Fruit fly (Drosophila melanogaster) whole organism, adult: ENCODE measurements around the gene CG15375.

ENCODE experiments used
- CG11617 ChIP-seq: fragments of 200-800 bp; sonication (Bioruptor generic); optimal IDR thresholded peaks from 2 replicates; lab custom pipeline; 2017; ENCODE audit warnings: mild to moderate bottlenecking, missing biosample characterization, missing genetic modification reagents, missing genetic modification characterization
- CG12768 ChIP-seq: fragments of 200-800 bp; sonication (Bioruptor generic); optimal IDR thresholded peaks from 2 replicates; lab custom pipeline; 2017; ENCODE audit warnings: missing biosample characterization, missing genetic modification characterization, mild to moderate bottlenecking, moderate library complexity, missing genetic modification reagents
- CG14711 ChIP-seq: fragments of 200-800 bp; sonication (Bioruptor generic); optimal IDR thresholded peaks from 2 replicates; lab custom pipeline; 2018; ENCODE audit warnings: missing biosample characterization, mild to moderate bottlenecking, missing genetic modification characterization, moderate library complexity
- CG1620 ChIP-seq: fragments of 200-800 bp; sonication (Bioruptor generic); optimal IDR thresholded peaks from 2 replicates; lab custom pipeline; 2016; ENCODE audit warnings: missing biosample characterization, missing genetic modification characterization
- CG33017 ChIP-seq: fragments of 200-800 bp; sonication (Bioruptor generic); optimal IDR thresholded peaks from 2 replicates; lab custom pipeline; 2018; ENCODE audit warnings: missing biosample characterization, mild to moderate bottlenecking, missing genetic modification characterization, moderate library complexity
- CG5204 ChIP-seq: fragments of 200-800 bp; sonication (Bioruptor generic); optimal IDR thresholded peaks from 2 replicates; lab custom pipeline; 2016; ENCODE audit warnings: missing biosample characterization, missing genetic modification characterization
- CG7045 ChIP-seq: fragments of 200-800 bp; sonication (Bioruptor generic); optimal IDR thresholded peaks from 2 replicates; lab custom pipeline; 2017; ENCODE audit warnings: missing biosample characterization, mild to moderate bottlenecking, missing genetic modification characterization
- CG7101 ChIP-seq: fragments of 200-800 bp; sonication (Bioruptor generic); optimal IDR thresholded peaks from 2 replicates; lab custom pipeline; 2018; ENCODE audit warnings: missing biosample characterization, mild to moderate bottlenecking, missing genetic modification characterization, moderate library complexity
- Clk ChIP-seq: fragments of 200-800 bp; sonication (Bioruptor generic); optimal IDR thresholded peaks from 2 replicates; lab custom pipeline; 2017; ENCODE audit warnings: missing biosample characterization, missing genetic modification characterization
- Crg-1 ChIP-seq: fragments of 200-800 bp; sonication (Bioruptor generic); optimal IDR thresholded peaks from 2 replicates; lab custom pipeline; 2016; ENCODE audit warnings: missing biosample characterization, missing genetic modification characterization
- Hr96 ChIP-seq: fragments of 200-800 bp; sonication (Bioruptor generic); optimal IDR thresholded peaks from 2 replicates; lab custom pipeline; 2016; ENCODE audit warnings: missing biosample characterization, missing genetic modification characterization
- Mnt ChIP-seq: fragments of 200-800 bp; sonication (Bioruptor generic); optimal IDR thresholded peaks from 2 replicates; lab custom pipeline; 2016; ENCODE audit warnings: missing biosample characterization, mild to moderate bottlenecking, missing genetic modification characterization
- bab1 ChIP-seq: fragments of 200-800 bp; sonication (Bioruptor generic); optimal IDR thresholded peaks from 3 replicates; lab custom pipeline; 2019; ENCODE audit warnings: missing biosample characterization, mild to moderate bottlenecking, missing genetic modification characterization, moderate library complexity
- cic ChIP-seq: fragments of 200-800 bp; sonication (Bioruptor generic); optimal IDR thresholded peaks from 2 replicates; lab custom pipeline; 2017; ENCODE audit warnings: missing biosample characterization, mild to moderate bottlenecking, missing genetic modification characterization, moderate library complexity
- cnc ChIP-seq, 2 experiments: fragments of >200 bp; optimal IDR thresholded peaks; 2 replicates each; lab custom pipeline; 2017
- kay ChIP-seq: fragments of 200-800 bp; sonication (Bioruptor generic); peaks from one replicate; lab custom pipeline; 2016; ENCODE audit warnings: missing biosample characterization, missing genetic modification characterization, borderline replicate concordance
- ovo ChIP-seq: fragments of 200-800 bp; sonication (Bioruptor generic); optimal IDR thresholded peaks from 2 replicates; lab custom pipeline; 2016; ENCODE audit warnings: missing biosample characterization, missing genetic modification characterization
- pad ChIP-seq: fragments of 200-800 bp; sonication (Bioruptor generic); optimal IDR thresholded peaks from 3 replicates; lab custom pipeline; 2017; ENCODE audit warnings: missing biosample characterization, missing genetic modification characterization, mild to moderate bottlenecking, moderate library complexity, missing genetic modification reagents
- tj ChIP-seq: fragments of 200-800 bp; sonication (Bioruptor generic); optimal IDR thresholded peaks from 3 replicates; lab custom pipeline; 2017; ENCODE audit warnings: missing biosample characterization, mild to moderate bottlenecking, missing genetic modification characterization, moderate library complexity
- toe ChIP-seq: fragments of 200-800 bp; sonication (Bioruptor generic); optimal IDR thresholded peaks from 2 replicates; lab custom pipeline; 2016; ENCODE audit warnings: missing biosample characterization, missing genetic modification characterization

CG15375 gene

DNA sequence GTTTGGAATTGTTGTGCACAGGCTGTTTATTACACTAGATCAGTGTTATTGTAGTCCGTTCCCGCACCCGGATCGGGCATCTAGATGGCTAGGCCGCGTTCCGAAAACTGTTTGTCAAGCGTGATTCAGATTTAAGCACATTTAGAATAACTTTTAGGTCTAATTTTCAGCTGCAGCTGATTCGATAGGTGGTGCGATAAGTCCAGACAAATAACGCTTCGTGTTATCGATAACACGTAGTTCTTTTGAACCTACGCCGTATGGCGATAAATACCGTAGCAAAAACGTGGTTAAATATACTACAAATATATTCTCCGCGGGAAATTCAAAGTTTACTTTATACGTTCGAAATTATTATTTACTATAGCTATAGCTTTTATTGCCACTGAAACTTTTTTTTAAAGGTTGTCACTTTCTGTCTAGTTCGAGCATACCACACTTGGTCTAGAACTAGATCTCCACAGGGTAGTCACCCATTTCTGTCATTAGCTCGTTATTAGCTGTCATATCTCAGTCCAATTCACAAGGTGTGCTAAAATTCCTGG is at the start of gene CG15375, which contains the start of gene Cmtr1:
Gene CG15375 (plus strand): TSS at position 495 of the 545 bp plus-strand sequence.
Gene Cmtr1 (minus strand): TSS at position 208 of the 545 bp plus-strand sequence.
- TF ChIP-seq tj (GFP tag; lab: Kevin White, UChicago) = no peak
- peak; percentile 28 for TF ChIP-seq bab1
- TF ChIP-seq Clk (GFP tag; lab: Kevin White, UChicago) = no peak
- peak; percentile 34 for TF ChIP-seq Mnt (GFP tag; lab: Kevin White, UChicago)

DNA sequence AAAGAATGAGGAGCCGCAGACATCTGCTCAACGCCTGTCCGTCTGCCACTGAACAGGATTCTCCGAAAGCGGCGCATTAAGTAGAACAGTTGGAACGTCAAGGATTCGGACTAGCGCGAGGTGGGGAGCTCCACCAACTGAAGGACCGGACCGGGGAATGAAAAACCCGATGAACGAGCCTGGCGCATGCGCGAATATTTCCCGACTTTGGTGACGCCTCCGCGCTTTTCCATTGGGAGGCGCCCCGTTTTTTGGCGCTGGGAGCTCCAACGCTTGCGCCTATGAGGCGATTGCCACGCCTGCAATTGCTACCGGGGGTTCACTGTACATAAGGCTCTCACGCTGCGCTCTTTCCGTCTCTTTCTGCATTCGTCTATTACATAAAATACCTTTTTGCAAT is 39.6 kb upstream of the CG15375 start:
- TF ChIP-seq cnc (optimal IDR thresholded peaks at IDR 0.05; lab: Kevin White, UChicago) (no peak), Mnt (GFP tag; lab: Kevin White, UChicago) (no peak), CG5204 (no peak), tj (GFP tag; lab: Kevin White, UChicago) (no peak), ovo (no peak), toe (GFP tag; lab: Kevin White, UChicago) (no peak), bab1 (no peak), Hr96 (GFP tag; lab: Kevin White, UChicago) (no peak), CG12768 (GFP tag; lab: Kevin White, UChicago) (no peak), Crg-1 (GFP tag; lab: Kevin White, UChicago) (no peak), kay (GFP tag; lab: Kevin White, UChicago) (no peak), cic (no peak), CG7045 (GFP tag; lab: Kevin White, UChicago) (no peak), CG14711 (tag; lab: Kevin White, UChicago) (no peak)

DNA sequence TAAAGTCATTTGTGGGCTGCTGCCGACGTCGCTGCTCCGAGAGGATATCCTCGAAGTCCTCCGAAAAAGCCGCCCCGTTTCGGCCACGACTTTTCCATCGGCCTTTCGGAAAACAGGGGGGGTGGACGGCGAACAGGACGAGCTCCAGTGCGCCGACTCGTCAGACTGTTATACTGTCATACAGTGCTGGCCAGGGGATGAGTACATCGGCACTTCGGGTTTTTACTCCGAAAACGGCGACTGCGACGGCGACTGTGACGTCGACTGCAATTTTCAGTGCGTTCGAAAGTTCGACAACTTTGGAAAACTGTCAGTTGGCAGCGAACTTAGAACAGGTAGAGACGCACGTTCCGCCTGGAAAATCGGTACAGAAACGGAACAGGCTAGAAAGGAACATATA is 25.7 kb upstream of the CG15375 start, which contains the start of gene CG43689:
Gene CG43689 (plus strand): TSS at position 314 of the 400 bp plus-strand sequence.
- TF ChIP-seq ovo (no peak), CG33017 (tag; lab: Kevin White, UChicago) (no peak), pad (GFP tag; lab: Kevin White, UChicago) (no peak), Mnt (GFP tag; lab: Kevin White, UChicago) (no peak), CG7045 (GFP tag; lab: Kevin White, UChicago) (no peak), cnc (optimal IDR thresholded peaks at IDR 0.05; lab: Kevin White, UChicago) (no peak), Crg-1 (GFP tag; lab: Kevin White, UChicago) (no peak), bab1 (no peak), tj (GFP tag; lab: Kevin White, UChicago) (no peak), CG14711 (tag; lab: Kevin White, UChicago) (no peak), Clk (GFP tag; lab: Kevin White, UChicago) (no peak), Hr96 (GFP tag; lab: Kevin White, UChicago) (no peak), CG11617 (GFP tag; lab: Kevin White, UChicago) (no peak), kay (GFP tag; lab: Kevin White, UChicago) (no peak), toe (GFP tag; lab: Kevin White, UChicago) (no peak), CG12768 (GFP tag; lab: Kevin White, UChicago) (no peak), CG7101 (no peak), CG5204 (no peak), cic (no peak), CG1620 (GFP tag; lab: Kevin White, UChicago) (no peak)

DNA sequence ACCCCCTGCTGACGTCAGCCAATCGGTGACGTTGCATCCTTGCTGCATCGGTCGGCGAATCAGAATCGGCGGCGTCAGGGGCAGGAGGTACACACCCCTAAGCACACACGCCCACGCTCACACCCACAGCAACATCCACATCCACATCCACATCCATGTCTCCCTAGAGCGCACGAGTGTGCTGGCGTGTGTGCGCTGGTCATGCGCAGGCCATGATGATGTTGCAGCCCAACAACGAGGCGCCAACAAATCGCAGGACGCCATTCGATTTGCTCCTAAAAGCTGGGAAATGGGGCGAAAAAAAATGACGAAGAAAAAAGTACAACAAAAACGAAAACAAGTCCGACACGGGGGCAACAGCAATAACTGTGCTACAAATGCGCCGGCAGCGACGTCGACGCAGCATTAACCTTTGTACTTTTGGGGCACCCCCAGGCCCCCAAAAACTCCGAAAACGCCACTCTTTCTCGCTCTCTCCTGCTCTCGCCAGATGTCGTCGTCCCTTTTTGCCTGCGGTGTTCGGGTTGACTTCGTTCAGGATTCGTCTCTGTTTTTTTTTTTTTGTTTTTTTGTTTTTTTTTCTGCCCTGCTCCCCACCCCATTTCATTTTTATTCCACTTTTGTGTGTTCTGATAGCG is 12.0 kb upstream of the CG15375 start:
- TF ChIP-seq pad (GFP tag; lab: Kevin White, UChicago) = no peak
- no peak for TF ChIP-seq Clk (GFP tag; lab: Kevin White, UChicago)
- TF ChIP-seq CG12768 (GFP tag; lab: Kevin White, UChicago) = no peak
- TF ChIP-seq Mnt (GFP tag; lab: Kevin White, UChicago) = no peak
- TF ChIP-seq cic = no peak
- no peak for TF ChIP-seq tj (GFP tag; lab: Kevin White, UChicago)
- no peak for TF ChIP-seq CG7045 (GFP tag; lab: Kevin White, UChicago)
- TF ChIP-seq Crg-1 (GFP tag; lab: Kevin White, UChicago) = no peak
- no peak for TF ChIP-seq CG5204
- TF ChIP-seq CG11617 (GFP tag; lab: Kevin White, UChicago) = no peak
- TF ChIP-seq toe (GFP tag; lab: Kevin White, UChicago) = no peak
- no peak for TF ChIP-seq kay (GFP tag; lab: Kevin White, UChicago)
- no peak for TF ChIP-seq cnc (optimal IDR thresholded peaks at IDR 0.05; lab: Kevin White, UChicago)
- TF ChIP-seq CG14711 (tag; lab: Kevin White, UChicago) = no peak
- no peak for TF ChIP-seq CG33017 (tag; lab: Kevin White, UChicago)
- TF ChIP-seq CG1620 (GFP tag; lab: Kevin White, UChicago) = no peak
- TF ChIP-seq CG7101 = no peak

DNA sequence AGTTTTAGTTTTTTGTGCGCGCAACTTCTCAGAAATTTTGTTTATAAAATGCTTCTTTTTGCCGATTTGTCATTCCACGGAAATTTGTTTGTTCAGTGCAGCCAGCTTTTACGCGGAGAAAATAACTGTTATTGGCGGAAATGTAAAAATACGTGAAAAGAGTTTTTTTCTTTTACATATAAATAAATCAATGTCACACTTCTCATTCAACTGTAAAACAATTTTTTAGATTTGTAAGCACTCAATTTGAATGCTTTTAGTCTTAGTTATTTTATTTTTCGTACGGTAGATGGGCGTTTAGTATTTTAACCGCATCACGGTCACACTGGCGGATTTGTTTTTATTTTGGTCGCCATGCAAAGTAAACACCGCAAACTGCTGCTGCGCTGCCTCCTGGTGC is 3.0 kb downstream of the CG15375 start, which contains the start of the genes Xpac and brn:
Gene Xpac (minus strand): TSS at position 66 of the 400 bp plus-strand sequence.
Gene brn (plus strand): TSS at position 211 of the 400 bp plus-strand sequence.
- TF ChIP-seq cnc (optimal IDR thresholded peaks at IDR 0.05; lab: Kevin White, UChicago) (no peak), Mnt (GFP tag; lab: Kevin White, UChicago) (no peak), Crg-1 (GFP tag; lab: Kevin White, UChicago) (no peak), bab1 (peak; percentile 44)

- TF ChIP-seq pad (GFP tag; lab: Kevin White, UChicago) (no peak), CG12768 (GFP tag; lab: Kevin White, UChicago) (no peak), toe (GFP tag; lab: Kevin White, UChicago) (no peak), CG1620 (GFP tag; lab: Kevin White, UChicago) (peak; percentile 56), tj (GFP tag; lab: Kevin White, UChicago) (no peak), CG33017 (tag; lab: Kevin White, UChicago) (no peak), CG7101 (peak; percentile 60), Clk (GFP tag; lab: Kevin White, UChicago) (no peak), Crg-1 (GFP tag; lab: Kevin White, UChicago) (peak; percentile 67), cnc (optimal IDR thresholded peaks at IDR 0.05; lab: Kevin White, UChicago) (no peak), bab1 (peak; percentile 90), ovo (peak; percentile 27), Mnt (GFP tag; lab: Kevin White, UChicago) (peak; percentile 67), CG7045 (GFP tag; lab: Kevin White, UChicago) (no peak), CG14711 (tag; lab: Kevin White, UChicago) (peak; percentile 42), Hr96 (GFP tag; lab: Kevin White, UChicago) (peak; percentile 53), CG5204 (no peak), kay (GFP tag; lab: Kevin White, UChicago) (no peak), cic (peak; percentile 7), CG11617 (GFP tag; lab: Kevin White, UChicago) (no peak)
Observed at dm6 chrX:4105830-4106233, 4.7 kb downstream of the CG15375 start, which contains the start of gene cib. TSS of gene cib (plus strand) at chrX:4106113.
